Fruit fly (Drosophila melanogaster) Kc167 (cell line): Measurements from ENCODE around the gene CG13010.

ENCODE experiments used
- Sin3A ChIP-seq: fragments of >200 bp; optimal IDR thresholded peaks from 2 replicates; lab custom pipeline; 2018; ENCODE audit warnings: missing external identifiers
- h ChIP-seq: fragments of >200 bp; optimal IDR thresholded peaks from 3 replicates; lab custom pipeline; 2018; ENCODE audit warnings: missing external identifiers
- insv ChIP-seq: fragments of >200 bp; optimal IDR thresholded peaks from 3 replicates; lab custom pipeline; 2018; ENCODE audit warnings: missing external identifiers

DNA sequence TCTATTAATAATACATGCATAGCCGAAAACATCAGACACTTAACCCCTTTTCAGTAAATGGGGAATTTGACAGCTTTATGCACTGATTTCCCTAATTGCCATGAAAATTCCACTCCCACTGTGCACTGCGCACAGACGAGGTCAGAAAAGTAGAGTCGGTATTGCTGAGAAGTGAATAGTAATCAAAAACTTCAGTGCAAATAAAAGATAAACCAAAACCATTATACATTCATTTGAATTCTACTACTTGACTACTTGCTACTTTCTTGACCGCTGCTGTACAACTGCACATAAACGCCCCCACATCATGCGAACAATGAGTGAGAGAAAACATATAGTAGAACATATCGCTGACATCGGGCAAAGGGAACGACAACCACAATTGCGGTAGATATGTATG is 12.7 kb upstream of the CG13010 start:
- no peak for TF ChIP-seq insv (lab: Kevin White, UChicago)
- no peak for TF ChIP-seq h
- no peak for TF ChIP-seq Sin3A (lab: Kevin White, UChicago)
